Fruit fly (Drosophila melanogaster) whole organism, embryonic: Measurements from ENCODE around the gene crol.
A peak's percentile ranks its signal among the peaks of the same experiment; 100 is the strongest.

ENCODE experiments used
- Abd-B ChIP-seq: fragments of 200-800 bp; sonication (Bioruptor generic); optimal IDR thresholded peaks from 2 replicates; lab custom pipeline; 2018; ENCODE audit warnings: missing biosample characterization, mild to moderate bottlenecking, missing genetic modification characterization, moderate library complexity
- Aef1 ChIP-seq: fragments of 200-800 bp; sonication (Bioruptor generic); IDR thresholded peaks from 3 replicates; pipeline ENCODE4 v1.3.6; 2022; ENCODE audit warnings: missing biosample characterization, missing genetic modification characterization
- Bdp1 ChIP-seq: fragments of 200-800 bp; sonication (Bioruptor generic); optimal IDR thresholded peaks from 3 replicates; lab custom pipeline; 2016; ENCODE audit warnings: missing biosample characterization, missing genetic modification characterization
- CG1024 ChIP-seq: fragments of 200-800 bp; sonication (Bioruptor generic); IDR thresholded peaks from 2 replicates; pipeline ENCODE4 v1.3.6; 2022; ENCODE audit warnings: missing biosample characterization, missing genetic modification characterization
- CG11560 ChIP-seq: fragments of 200-800 bp; sonication (Bioruptor generic); IDR thresholded peaks from 3 replicates; pipeline ENCODE4 v1.3.6; 2022; ENCODE audit warnings: missing biosample characterization, missing genetic modification characterization
- CG11695 ChIP-seq: fragments of 200-800 bp; sonication (Bioruptor generic); IDR thresholded peaks from 3 replicates; pipeline ENCODE4 v1.3.6; 2022; ENCODE audit warnings: missing biosample characterization, missing genetic modification characterization
- CG11723 ChIP-seq: fragments of 200-800 bp; sonication (Bioruptor generic); optimal IDR thresholded peaks from 2 replicates; lab custom pipeline; 2017; ENCODE audit warnings: missing biosample characterization, mild to moderate bottlenecking, missing genetic modification characterization
- CG12236 ChIP-seq: fragments of 200-800 bp; sonication (Bioruptor generic); optimal IDR thresholded peaks from 2 replicates; lab custom pipeline; 2016; ENCODE audit warnings: missing biosample characterization, missing genetic modification characterization
- CG12391 ChIP-seq: fragments of 200-800 bp; sonication (Bioruptor generic); optimal IDR thresholded peaks from 3 replicates; lab custom pipeline; 2018; ENCODE audit warnings: missing biosample characterization, mild to moderate bottlenecking, missing genetic modification characterization, moderate library complexity
- CG13287 ChIP-seq: fragments of 200-800 bp; sonication (Bioruptor generic); IDR thresholded peaks from 2 replicates; pipeline ENCODE4 v1.3.6; 2022; ENCODE audit warnings: missing biosample characterization, missing genetic modification characterization; ENCODE audit not compliant: partially characterized antibody
- CG15269 ChIP-seq: fragments of 200-800 bp; sonication (Bioruptor generic); optimal IDR thresholded peaks from 2 replicates; lab custom pipeline; 2018; ENCODE audit warnings: missing biosample characterization, mild to moderate bottlenecking, missing genetic modification characterization, moderate library complexity
- CG15696 ChIP-seq: fragments of 200-800 bp; sonication (Bioruptor generic); optimal IDR thresholded peaks from 2 replicates; lab custom pipeline; 2019; ENCODE audit warnings: missing biosample characterization, mild to moderate bottlenecking, missing genetic modification characterization, moderate library complexity
- CG18599 ChIP-seq: fragments of 200-800 bp; sonication (Bioruptor generic); optimal IDR thresholded peaks from 3 replicates; lab custom pipeline; 2017; ENCODE audit warnings: missing biosample characterization, missing genetic modification characterization, mild to moderate bottlenecking, moderate library complexity, missing genetic modification reagents
- CG3065 ChIP-seq: fragments of 200-800 bp; sonication (Bioruptor generic); optimal IDR thresholded peaks from 2 replicates; lab custom pipeline; 2016; ENCODE audit warnings: missing biosample characterization, missing genetic modification characterization
- CG31365 ChIP-seq: fragments of 200-800 bp; sonication (Bioruptor generic); optimal IDR thresholded peaks from 2 replicates; lab custom pipeline; 2018; ENCODE audit warnings: missing biosample characterization, mild to moderate bottlenecking, missing genetic modification characterization
- CG3281 ChIP-seq: fragments of 200-800 bp; sonication (Bioruptor generic); optimal IDR thresholded peaks from 3 replicates; lab custom pipeline; 2017; ENCODE audit warnings: missing biosample characterization, mild to moderate bottlenecking, missing genetic modification characterization
- CG3847 ChIP-seq: fragments of 200-800 bp; sonication (Bioruptor generic); IDR thresholded peaks from 2 replicates; pipeline ENCODE4 v1.3.6; 2022; ENCODE audit warnings: missing biosample characterization, missing genetic modification characterization
- CG4707 ChIP-seq: fragments of 200-800 bp; sonication (Bioruptor generic); optimal IDR thresholded peaks from 2 replicates; lab custom pipeline; 2018; ENCODE audit warnings: missing biosample characterization, mild to moderate bottlenecking, missing genetic modification characterization, moderate library complexity
- CG6272 ChIP-seq: fragments of 200-800 bp; sonication (Bioruptor generic); IDR thresholded peaks from 2 replicates; pipeline ENCODE4 v1.3.6; 2022; ENCODE audit warnings: missing biosample characterization, missing genetic modification characterization
- CG7745 ChIP-seq: fragments of 200-800 bp; sonication (Bioruptor generic); optimal IDR thresholded peaks from 2 replicates; lab custom pipeline; 2018; ENCODE audit warnings: missing biosample characterization, mild to moderate bottlenecking, missing genetic modification characterization, moderate library complexity
- CG8290 ChIP-seq, 3 experiments: fragments of 200-800 bp; sonication (Bioruptor generic); optimal IDR thresholded peaks; 2 replicates each; lab custom pipeline; 2016 to 2019; ENCODE audit warnings: missing biosample characterization in 3 of 3, missing genetic modification characterization in 3 of 3, mild to moderate bottlenecking in 2 of 3, moderate library complexity in 1 of 3
- Dad ChIP-seq: fragments of 200-800 bp; sonication (Bioruptor generic); optimal IDR thresholded peaks from 3 replicates; lab custom pipeline; 2016; ENCODE audit warnings: missing biosample characterization, missing genetic modification characterization
- Dref ChIP-seq: fragments of 200-800 bp; sonication (Bioruptor generic); IDR thresholded peaks from 2 replicates; pipeline ENCODE4 v1.3.6; 2022; ENCODE audit warnings: missing biosample characterization, missing genetic modification characterization
- E2f1 ChIP-seq: fragments of 200-800 bp; sonication (Bioruptor generic); IDR thresholded peaks from 2 replicates; pipeline ENCODE4 v1.3.6; 2022; ENCODE audit warnings: missing biosample characterization, missing genetic modification characterization
- Fer1 ChIP-seq: fragments of 200-800 bp; sonication (Bioruptor generic); optimal IDR thresholded peaks from 2 replicates; lab custom pipeline; 2017; ENCODE audit warnings: missing biosample characterization, mild to moderate bottlenecking, missing genetic modification characterization
- HLH54F ChIP-seq: fragments of 200-800 bp; sonication (Bioruptor generic); optimal IDR thresholded peaks from 3 replicates; lab custom pipeline; 2016; ENCODE audit warnings: missing biosample characterization, missing genetic modification characterization
- Hsf ChIP-seq: fragments of 200-800 bp; sonication (Bioruptor generic); optimal IDR thresholded peaks from 3 replicates; lab custom pipeline; 2016; ENCODE audit warnings: missing biosample characterization, missing genetic modification characterization
- Lpt ChIP-seq: fragments of >200 bp; optimal IDR thresholded peaks from 2 replicates; lab custom pipeline; 2018; ENCODE audit warnings: missing biosample characterization, missing genetic modification characterization
- Mad ChIP-seq: fragments of 200-800 bp; sonication (Bioruptor generic); optimal IDR thresholded peaks from 2 replicates; lab custom pipeline; 2016; ENCODE audit warnings: missing biosample characterization, missing genetic modification characterization
- Optix ChIP-seq: fragments of 200-800 bp; sonication (Bioruptor generic); IDR thresholded peaks from 3 replicates; pipeline ENCODE4 v1.3.6; 2022; ENCODE audit warnings: missing biosample characterization, missing genetic modification characterization
- ato ChIP-seq: fragments of 200-800 bp; sonication (Bioruptor generic); IDR thresholded peaks from 2 replicates; pipeline ENCODE4 v1.3.6; 2022; ENCODE audit warnings: missing biosample characterization, missing genetic modification characterization; ENCODE audit not compliant: partially characterized antibody
- cg ChIP-seq: fragments of 200-800 bp; sonication (Bioruptor generic); optimal IDR thresholded peaks from 3 replicates; lab custom pipeline; 2019; ENCODE audit warnings: missing biosample characterization, mild to moderate bottlenecking, missing genetic modification characterization, moderate library complexity
- chinmo ChIP-seq: fragments of 200-800 bp; sonication (Bioruptor generic); IDR thresholded peaks from 4 replicates; pipeline ENCODE4 v1.3.6; 2022; ENCODE audit warnings: missing biosample characterization, missing genetic modification characterization; ENCODE audit not compliant: partially characterized antibody
- cwo ChIP-seq: fragments of 200-800 bp; sonication (Bioruptor generic); optimal IDR thresholded peaks from 3 replicates; lab custom pipeline; 2017; ENCODE audit warnings: missing biosample characterization, missing genetic modification characterization, mild to moderate bottlenecking, moderate library complexity, missing genetic modification reagents
- dmrt99B ChIP-seq: fragments of 200-800 bp; sonication (Bioruptor generic); optimal IDR thresholded peaks from 2 replicates; lab custom pipeline; 2018; ENCODE audit warnings: missing biosample characterization, mild to moderate bottlenecking, missing genetic modification characterization, moderate library complexity
- esg ChIP-seq: fragments of 200-800 bp; sonication (Bioruptor generic); conservative IDR thresholded peaks from 2 replicates; pipeline ENCODE4 v1.3.6; 2022; ENCODE audit warnings: missing biosample characterization, missing genetic modification characterization
- eve ChIP-seq, 2 experiments: fragments of >200 bp; optimal IDR thresholded peaks; 2 replicates each; lab custom pipeline; 2017; ENCODE audit warnings: missing biosample characterization in 2 of 2, missing genetic modification characterization in 2 of 2
- kah ChIP-seq: fragments of 200-800 bp; sonication (Bioruptor generic); optimal IDR thresholded peaks from 2 replicates; lab custom pipeline; 2018; ENCODE audit warnings: missing biosample characterization, mild to moderate bottlenecking, missing genetic modification characterization
- pita ChIP-seq: fragments of 200-800 bp; sonication (Bioruptor generic); optimal IDR thresholded peaks from 2 replicates; lab custom pipeline; 2017; ENCODE audit warnings: missing biosample characterization, mild to moderate bottlenecking, missing genetic modification characterization
- row ChIP-seq: fragments of 200-800 bp; sonication (Bioruptor generic); IDR thresholded peaks from 3 replicates; pipeline ENCODE4 v1.3.6; 2022; ENCODE audit warnings: missing biosample characterization, missing genetic modification characterization
- sd ChIP-seq: fragments of 200-800 bp; sonication (Bioruptor generic); optimal IDR thresholded peaks from 3 replicates; lab custom pipeline; 2018; ENCODE audit warnings: missing biosample characterization, mild to moderate bottlenecking, missing genetic modification characterization, moderate library complexity
- sens-2 ChIP-seq: fragments of 200-800 bp; sonication (Bioruptor generic); IDR thresholded peaks from 2 replicates; pipeline ENCODE4 v1.3.6; 2022; ENCODE audit warnings: missing biosample characterization, missing genetic modification characterization
- sima ChIP-seq: fragments of 200-800 bp; sonication (Bioruptor generic); optimal IDR thresholded peaks from 2 replicates; lab custom pipeline; 2016; ENCODE audit warnings: missing biosample characterization, missing genetic modification characterization
- sisA ChIP-seq: fragments of 200-800 bp; sonication (Bioruptor generic); IDR thresholded peaks from 2 replicates; pipeline ENCODE4 v1.3.6; 2022; ENCODE audit warnings: missing biosample characterization, missing genetic modification characterization
- slou ChIP-seq: fragments of 200-800 bp; sonication (Bioruptor generic); optimal IDR thresholded peaks from 3 replicates; lab custom pipeline; 2016; ENCODE audit warnings: missing biosample characterization, missing genetic modification characterization
- stwl ChIP-seq: fragments of 200-800 bp; sonication (Bioruptor generic); optimal IDR thresholded peaks from 3 replicates; lab custom pipeline; 2018; ENCODE audit warnings: missing biosample characterization, mild to moderate bottlenecking, missing genetic modification characterization, moderate library complexity
- toy ChIP-seq: fragments of 200-800 bp; sonication (Bioruptor generic); IDR thresholded peaks from 2 replicates; pipeline ENCODE4 v1.3.6; 2022; ENCODE audit warnings: missing biosample characterization, missing genetic modification characterization
- tx ChIP-seq: fragments of 200-800 bp; sonication (Bioruptor generic); optimal IDR thresholded peaks from 2 replicates; lab custom pipeline; 2016; ENCODE audit warnings: missing biosample characterization, missing genetic modification characterization
- zfh1 ChIP-seq: fragments of 200-800 bp; sonication (Bioruptor generic); IDR thresholded peaks from 3 replicates; pipeline ENCODE4 v1.3.6; 2022; ENCODE audit warnings: missing biosample characterization, missing genetic modification characterization

The crol gene

DNA sequence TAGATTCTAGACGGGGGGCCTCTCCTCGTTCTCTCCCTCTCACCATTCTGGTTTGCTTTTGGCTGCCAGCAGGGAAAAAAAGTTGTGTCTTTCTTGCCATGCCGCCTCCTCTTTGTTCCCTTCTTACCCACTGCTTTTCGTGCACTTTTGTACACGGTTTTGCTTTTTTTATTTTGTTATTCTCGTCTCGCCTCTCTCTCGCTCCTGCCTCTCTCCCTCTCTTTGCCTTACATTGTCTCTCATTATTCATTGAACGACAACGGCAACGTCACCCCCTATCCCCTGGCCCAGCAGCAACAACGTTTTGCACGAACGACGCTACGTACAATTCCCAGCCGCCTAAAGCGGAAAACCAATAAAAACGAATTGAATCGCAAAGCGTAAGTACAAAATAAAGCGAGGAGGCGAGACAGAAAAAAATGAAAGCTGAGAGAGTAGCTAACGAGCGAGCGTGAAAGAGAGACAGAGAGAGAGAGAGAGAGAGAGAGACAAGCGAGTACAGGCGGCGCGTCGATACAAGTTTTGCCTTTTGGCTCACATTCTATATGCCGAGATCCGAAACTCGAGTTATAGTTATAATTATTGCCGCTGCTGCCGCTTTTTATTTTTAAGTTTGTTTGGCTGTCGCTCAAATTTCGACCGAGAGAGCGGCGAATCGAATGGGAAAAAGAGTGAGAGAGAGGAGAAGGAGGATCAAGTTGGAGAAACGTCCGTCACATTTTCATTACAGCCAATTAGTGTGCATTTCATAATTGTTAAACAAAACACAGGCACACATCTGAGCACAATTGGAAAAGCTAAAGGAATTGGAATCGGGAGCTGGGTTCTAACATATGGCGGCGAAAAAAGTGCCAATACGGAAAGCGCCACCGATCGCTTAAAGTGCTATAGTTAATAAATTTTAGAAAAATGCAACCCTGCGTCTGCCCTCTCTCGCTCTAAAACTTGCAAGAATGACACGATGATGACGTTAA lies 2.2 kb downstream of the crol start (continued):
- TF ChIP-seq CG11560 (tag; lab: Robert Waterston, UW) (no peak), sima (no peak), CG15269 (tag; lab: Kevin White, UChicago) (no peak), Optix (GFP tag; lab: Robert Waterston, UW) (no peak), Hsf (GFP tag; lab: Kevin White, UChicago) (no peak), CG3065 (no peak), Bdp1 (GFP tag; lab: Kevin White, UChicago) (no peak), CG31365 (tag; lab: Kevin White, UChicago) (no peak), CG11723 (GFP tag; lab: Kevin White, UChicago) (no peak), sisA (no peak), CG7745 (tag; lab: Kevin White, UChicago) (no peak), slou (GFP tag; lab: Kevin White, UChicago) (no peak), eve (GFP tag; optimal IDR thresholded peaks at IDR 0.05; lab: Kevin White, UChicago) (no peak), CG4707 (GFP tag; lab: Kevin White, UChicago) (no peak), CG11695 (GFP tag; lab: Robert Waterston, UW) (no peak), CG13287 (GFP tag; lab: Robert Waterston, UW) (peak; percentile 23; the same call in 1 of the 2 replicates), dmrt99B (tag; lab: Kevin White, UChicago) (no peak), CG1024 (GFP tag; lab: Robert Waterston, UW) (no peak), CG12391 (tag; lab: Kevin White, UChicago) (no peak), zfh1 (GFP tag; lab: Robert Waterston, UW) (no peak), tx (GFP tag; lab: Kevin White, UChicago) (no peak), Mad (GFP tag; lab: Kevin White, UChicago) (no peak), CG3281 (GFP tag; lab: Kevin White, UChicago) (no peak), CG8290 (GFP tag; optimal IDR thresholded peaks at IDR 0.05; lab: Kevin White, UChicago) (no peak), CG8290 (tag; optimal IDR thresholded peaks at IDR 0.05; lab: Kevin White, UChicago) (no peak), pita (no peak), Fer1 (GFP tag; lab: Kevin White, UChicago) (peak; percentile 46), CG3847 (no peak), sens-2 (GFP tag; lab: Robert Waterston, UW) (no peak), row (GFP tag; lab: Robert Waterston, UW) (no peak), Abd-B (no peak), Lpt (GFP tag; lab: Kevin White, UChicago) (no peak), Dref (GFP tag; lab: Robert Waterston, UW) (no peak), CG12236 (peak; percentile 6), E2f1 (GFP tag; lab: Robert Waterston, UW) (no peak), ato (GFP tag; lab: Robert Waterston, UW) (peak; percentile 7; the same call in 1 of the 2 replicates), CG18599 (GFP tag; lab: Kevin White, UChicago) (peak; percentile 21), toy (GFP tag; lab: Robert Waterston, UW) (no peak), CG6272 (GFP tag; lab: Robert Waterston, UW) (no peak), CG15696 (tag; lab: Kevin White, UChicago) (no peak), esg (GFP tag; lab: Robert Waterston, UW) (no peak), HLH54F (GFP tag; lab: Kevin White, UChicago) (no peak), Aef1 (peak; percentile 61; the same call in 2 of the 3 replicates), Dad (no peak), cg (GFP tag; lab: Kevin White, UChicago) (no peak), kah (GFP tag; lab: Kevin White, UChicago) (no peak), sd (tag; lab: Kevin White, UChicago) (peak; percentile 65), stwl (no peak), cwo (GFP tag; lab: Kevin White, UChicago) (no peak), chinmo (GFP tag; lab: Robert Waterston, UW) (peak; percentile 91; the same call in 2 of the 4 replicates)
